Fruit fly (Drosophila melanogaster) whole organism, prepupa: ENCODE results near the gene GluRIB.

Experiments used
- Blimp-1 ChIP-seq: fragments of 200-800 bp; sonication (Bioruptor generic); optimal IDR thresholded peaks from 3 replicates; lab custom pipeline; 2017; ENCODE audit warnings: missing biosample characterization, missing genetic modification characterization, mild to moderate bottlenecking, moderate library complexity, missing genetic modification reagents
- CG10631 ChIP-seq: fragments of 200-800 bp; sonication (Bioruptor generic); optimal IDR thresholded peaks from 2 replicates; lab custom pipeline; 2016; ENCODE audit warnings: missing biosample characterization, missing genetic modification characterization
- CG10669 ChIP-seq: fragments of 200-800 bp; sonication (Bioruptor generic); optimal IDR thresholded peaks from 3 replicates; lab custom pipeline; 2018; ENCODE audit warnings: missing biosample characterization, mild to moderate bottlenecking, missing genetic modification characterization, moderate library complexity
- CG11294 ChIP-seq: fragments of 200-800 bp; sonication (Bioruptor generic); IDR thresholded peaks from 2 replicates; pipeline ENCODE4 v1.3.6; 2022; ENCODE audit warnings: missing biosample characterization, missing genetic modification characterization
- CG11762 ChIP-seq: fragments of 200-800 bp; sonication (Bioruptor generic); optimal IDR thresholded peaks from 3 replicates; lab custom pipeline; 2016; ENCODE audit warnings: missing biosample characterization, missing genetic modification characterization; ENCODE audit not compliant: insufficient read depth
- CG1621 ChIP-seq: fragments of 200-800 bp; sonication (Bioruptor generic); optimal IDR thresholded peaks from 3 replicates; lab custom pipeline; 2018; ENCODE audit warnings: missing biosample characterization, mild to moderate bottlenecking, missing genetic modification characterization
- CG16779 ChIP-seq: fragments of 200-800 bp; sonication (Bioruptor generic); optimal IDR thresholded peaks from 3 replicates; lab custom pipeline; 2017; ENCODE audit warnings: missing biosample characterization, mild to moderate bottlenecking, missing genetic modification characterization
- CG3032 ChIP-seq: fragments of 200-800 bp; optimal IDR thresholded peaks from 2 replicates; lab custom pipeline; 2019; ENCODE audit warnings: missing biosample characterization, mild to moderate bottlenecking, missing genetic modification characterization, moderate library complexity
- CG32006 ChIP-seq: fragments of 200-800 bp; sonication (Bioruptor generic); optimal IDR thresholded peaks from 3 replicates; lab custom pipeline; 2017; ENCODE audit warnings: missing biosample characterization, mild to moderate bottlenecking, missing genetic modification characterization
- CG34406 ChIP-seq: fragments of 200-800 bp; sonication (Bioruptor generic); optimal IDR thresholded peaks from 3 replicates; lab custom pipeline; 2016; ENCODE audit warnings: missing biosample characterization, missing genetic modification characterization
- CG3919 ChIP-seq: fragments of 200-800 bp; sonication (Bioruptor generic); optimal IDR thresholded peaks from 3 replicates; lab custom pipeline; 2016; ENCODE audit warnings: missing biosample characterization, missing genetic modification characterization
- CG4318 ChIP-seq: fragments of 200-800 bp; sonication (Bioruptor generic); optimal IDR thresholded peaks from 3 replicates; lab custom pipeline; 2017; ENCODE audit warnings: missing biosample characterization, mild to moderate bottlenecking, missing genetic modification characterization
- CG6163 ChIP-seq: fragments of 200-800 bp; sonication (Bioruptor generic); IDR thresholded peaks from 3 replicates; pipeline ENCODE4 v1.3.6; 2022; ENCODE audit warnings: missing biosample characterization, missing genetic modification characterization
- CG6792 ChIP-seq: fragments of 200-800 bp; sonication (Bioruptor generic); optimal IDR thresholded peaks from 3 replicates; lab custom pipeline; 2016; ENCODE audit warnings: missing biosample characterization, missing genetic modification characterization
- CG6808 ChIP-seq: fragments of 200-800 bp; sonication (Bioruptor generic); optimal IDR thresholded peaks from 3 replicates; lab custom pipeline; 2017; ENCODE audit warnings: missing biosample characterization, missing genetic modification characterization, mild to moderate bottlenecking, moderate library complexity, missing genetic modification reagents
- CG7368 ChIP-seq: fragments of 200-800 bp; sonication (Bioruptor generic); optimal IDR thresholded peaks from 3 replicates; lab custom pipeline; 2016; ENCODE audit warnings: missing biosample characterization, missing genetic modification characterization
- CG8632 ChIP-seq: fragments of 200-800 bp; sonication (Bioruptor generic); optimal IDR thresholded peaks from 3 replicates; lab custom pipeline; 2016; ENCODE audit warnings: missing biosample characterization, missing genetic modification characterization
- Eip78C ChIP-seq: fragments of 200-800 bp; sonication (Bioruptor generic); peaks from one replicate; lab custom pipeline; 2016; ENCODE audit warnings: missing biosample characterization, missing genetic modification characterization
- Ets21C ChIP-seq: fragments of 200-800 bp; sonication (Bioruptor generic); optimal IDR thresholded peaks from 3 replicates; lab custom pipeline; 2016; ENCODE audit warnings: missing biosample characterization, missing genetic modification characterization
- Ets96B ChIP-seq: fragments of 200-800 bp; optimal IDR thresholded peaks from 2 replicates; lab custom pipeline; 2019; ENCODE audit warnings: missing biosample characterization, mild to moderate bottlenecking, missing genetic modification characterization, moderate library complexity
- Gug ChIP-seq: fragments of 200-800 bp; sonication (Bioruptor generic); IDR thresholded peaks from 2 replicates; pipeline ENCODE4 v1.3.6; 2022; ENCODE audit warnings: missing biosample characterization, missing genetic modification characterization
- Hr38 ChIP-seq: sonication (Bioruptor generic); optimal IDR thresholded peaks from 2 replicates; lab custom pipeline; 2016; ENCODE audit warnings: missing biosample characterization, missing genetic modification characterization
- Hr39 ChIP-seq: fragments of 200-800 bp; sonication (Bioruptor generic); optimal IDR thresholded peaks from 2 replicates; lab custom pipeline; 2016; ENCODE audit warnings: missing biosample characterization, missing genetic modification characterization
- Hr4 ChIP-seq: fragments of 200-800 bp; sonication (Bioruptor generic); optimal IDR thresholded peaks from 3 replicates; lab custom pipeline; 2016; ENCODE audit warnings: missing biosample characterization, missing genetic modification characterization
- Lpt ChIP-seq: fragments of 200-800 bp; sonication (Bioruptor generic); optimal IDR thresholded peaks from 3 replicates; lab custom pipeline; 2016; ENCODE audit warnings: missing biosample characterization, missing genetic modification characterization
- Met ChIP-seq: fragments of 200-800 bp; sonication (Bioruptor generic); optimal IDR thresholded peaks from 3 replicates; lab custom pipeline; 2016; ENCODE audit warnings: missing biosample characterization, missing genetic modification characterization
- Sox102F ChIP-seq: fragments of 200-800 bp; sonication (Bioruptor generic); optimal IDR thresholded peaks from 2 replicates; lab custom pipeline; 2016; ENCODE audit warnings: missing biosample characterization, mild to moderate bottlenecking, missing genetic modification characterization
- Sox15 ChIP-seq: fragments of 200-800 bp; sonication (Bioruptor generic); optimal IDR thresholded peaks from 3 replicates; lab custom pipeline; 2016; ENCODE audit warnings: missing biosample characterization, missing genetic modification characterization
- achi ChIP-seq: fragments of 200-800 bp; sonication (Bioruptor generic); optimal IDR thresholded peaks from 3 replicates; lab custom pipeline; 2016; ENCODE audit warnings: missing biosample characterization, missing genetic modification characterization
- acj6 ChIP-seq: fragments of 200-800 bp; sonication (Bioruptor generic); optimal IDR thresholded peaks from 3 replicates; lab custom pipeline; 2016; ENCODE audit warnings: missing biosample characterization, missing genetic modification characterization
- dac ChIP-seq: fragments of 200-800 bp; sonication (Bioruptor generic); optimal IDR thresholded peaks from 2 replicates; lab custom pipeline; 2017; ENCODE audit warnings: missing biosample characterization, mild to moderate bottlenecking, missing genetic modification characterization
- dsx ChIP-seq: fragments of 200-800 bp; optimal IDR thresholded peaks from 3 replicates; lab custom pipeline; 2019; ENCODE audit warnings: missing biosample characterization, mild to moderate bottlenecking, missing genetic modification characterization, moderate library complexity; ENCODE audit not compliant: poor library complexity, severe bottlenecking
- eg ChIP-seq: fragments of 200-800 bp; sonication (Bioruptor generic); IDR thresholded peaks from 3 replicates; pipeline ENCODE4 v1.3.6; 2022; ENCODE audit warnings: missing biosample characterization, missing genetic modification characterization
- esn ChIP-seq: fragments of 200-800 bp; sonication (Bioruptor generic); optimal IDR thresholded peaks from 2 replicates; lab custom pipeline; 2016; ENCODE audit warnings: missing biosample characterization, mild to moderate bottlenecking, missing genetic modification characterization, moderate library complexity
- fd59A ChIP-seq: fragments of 200-800 bp; sonication (Bioruptor generic); optimal IDR thresholded peaks from 2 replicates; lab custom pipeline; 2017; ENCODE audit warnings: missing biosample characterization, mild to moderate bottlenecking, missing genetic modification characterization, missing genetic modification reagents
- fd85E ChIP-seq: fragments of 200-800 bp; sonication (Bioruptor generic); optimal IDR thresholded peaks from 3 replicates; lab custom pipeline; 2016; ENCODE audit warnings: missing biosample characterization, missing genetic modification characterization
- fkh ChIP-seq: fragments of 200-800 bp; sonication (Bioruptor generic); optimal IDR thresholded peaks from 3 replicates; lab custom pipeline; 2017; ENCODE audit warnings: missing biosample characterization, mild to moderate bottlenecking, missing genetic modification characterization, moderate library complexity
- lz ChIP-seq: fragments of 200-800 bp; sonication (Bioruptor generic); optimal IDR thresholded peaks from 3 replicates; lab custom pipeline; 2016; ENCODE audit warnings: missing biosample characterization, missing genetic modification characterization
- net ChIP-seq: fragments of 200-800 bp; sonication (Bioruptor generic); optimal IDR thresholded peaks from 3 replicates; lab custom pipeline; 2016; ENCODE audit warnings: missing biosample characterization, missing genetic modification characterization
- pdm3 ChIP-seq: fragments of 200-800 bp; sonication (Bioruptor generic); optimal IDR thresholded peaks from 3 replicates; lab custom pipeline; 2016; ENCODE audit warnings: missing biosample characterization, missing genetic modification characterization
- salr ChIP-seq, 2 experiments: fragments of 200-800 bp; sonication (Bioruptor generic); optimal IDR thresholded peaks; 3 replicates each; lab custom pipeline; 2016 to 2018; ENCODE audit warnings: missing biosample characterization in 2 of 2, missing genetic modification characterization in 2 of 2, mild to moderate bottlenecking in 1 of 2
- spab ChIP-seq: fragments of 200-800 bp; sonication (Bioruptor generic); optimal IDR thresholded peaks from 2 replicates; lab custom pipeline; 2017; ENCODE audit warnings: missing biosample characterization, mild to moderate bottlenecking, missing genetic modification characterization, missing genetic modification reagents
- ss ChIP-seq, 2 experiments: fragments of 200-800 bp; sonication (Bioruptor generic); optimal IDR thresholded peaks; 2 replicates in 1 of 2; 3 replicates in 1 of 2; lab custom pipeline; 2017 to 2018; ENCODE audit warnings: mild to moderate bottlenecking in 2 of 2, missing biosample characterization in 2 of 2, missing genetic modification characterization in 2 of 2, moderate library complexity in 1 of 2
- svp ChIP-seq: fragments of 200-800 bp; sonication (Bioruptor generic); peaks from one replicate; lab custom pipeline; 2016; ENCODE audit warnings: missing biosample characterization, missing genetic modification characterization
- topi ChIP-seq: fragments of 200-800 bp; sonication (Bioruptor generic); optimal IDR thresholded peaks from 3 replicates; lab custom pipeline; 2016; ENCODE audit warnings: missing biosample characterization, missing genetic modification characterization
- vri ChIP-seq: fragments of 200-800 bp; sonication (Bioruptor generic); optimal IDR thresholded peaks from 3 replicates; lab custom pipeline; 2016; ENCODE audit warnings: missing biosample characterization, mild to moderate bottlenecking, missing genetic modification characterization

Gene GluRIB

DNA sequence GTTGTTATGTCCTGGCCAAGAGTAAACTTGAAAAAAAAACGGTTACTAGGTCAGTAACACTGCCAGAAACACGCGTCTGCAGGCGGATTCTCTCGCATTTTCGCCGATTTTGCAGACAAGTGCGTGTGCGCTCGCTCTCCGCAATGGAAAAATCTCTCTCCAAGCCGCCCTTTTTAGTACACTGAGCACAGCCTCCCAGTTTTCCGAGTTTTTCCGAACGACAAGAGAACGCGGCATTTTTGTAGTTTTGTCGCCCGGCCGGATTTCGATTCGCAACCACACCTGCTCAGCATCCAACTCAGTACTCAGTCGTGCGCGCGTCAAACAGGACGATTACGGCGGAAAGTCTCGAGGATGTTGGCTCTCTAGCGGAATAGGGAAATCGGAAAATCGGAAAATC lies at the start of gene GluRIB:
TSS of gene GluRIB (plus strand) at position 301 of the 400 bp plus-strand sequence.
- TF ChIP-seq CG10669 (GFP tag; lab: Kevin White, UChicago) (no peak), CG1621 (tag; lab: Kevin White, UChicago) (no peak), achi (GFP tag; lab: Kevin White, UChicago) (no peak), Lpt (GFP tag; lab: Kevin White, UChicago) (no peak), Gug (GFP tag; lab: Robert Waterston, UW) (no peak), pdm3 (GFP tag; lab: Kevin White, UChicago) (no peak), dac (no peak), eg (GFP tag; lab: Robert Waterston, UW) (no peak), dsx (GFP tag; lab: Kevin White, UChicago) (no peak), Ets21C (GFP tag; lab: Kevin White, UChicago) (no peak), CG34406 (GFP tag; lab: Kevin White, UChicago) (no peak), Ets96B (tag; lab: Kevin White, UChicago) (no peak), acj6 (GFP tag; lab: Kevin White, UChicago) (no peak)

DNA sequence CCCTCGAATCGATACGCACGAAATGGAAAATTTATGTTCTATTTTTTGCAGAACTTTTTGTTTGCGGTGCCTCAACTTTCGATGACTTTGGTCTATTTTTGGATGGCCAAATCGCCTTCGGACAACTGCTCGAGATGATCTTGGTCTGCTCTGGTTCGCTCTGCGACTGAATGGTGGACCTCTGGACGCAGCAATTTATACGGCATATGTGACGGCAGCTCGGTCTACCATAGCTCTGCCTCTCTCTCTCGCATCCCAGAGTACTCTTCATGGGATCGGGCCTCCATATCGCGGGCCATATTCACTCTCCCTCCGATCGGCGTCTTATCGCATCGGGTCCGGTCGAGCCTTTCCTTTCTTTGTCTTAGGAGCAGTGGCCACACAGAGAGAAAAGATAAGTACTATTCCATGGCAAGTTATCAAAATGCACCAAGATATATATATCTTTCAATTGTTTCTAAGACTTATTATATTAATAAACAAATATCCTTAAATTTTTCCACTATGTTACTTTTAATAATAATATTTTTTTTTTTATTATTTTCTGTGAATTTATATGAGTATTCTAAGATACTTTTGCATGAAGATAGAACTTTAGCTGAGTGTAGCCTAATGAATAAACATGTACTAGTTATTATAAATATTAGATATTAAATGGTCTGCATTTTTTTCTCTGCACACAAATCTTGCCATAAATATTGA lies 42.9 kb upstream of the GluRIB start, which contains the start of gene Slc45-1:
TSS of gene Slc45-1 (minus strand) at position 150 of the 702 bp plus-strand sequence.
- TF ChIP-seq CG11762 (GFP tag; lab: Kevin White, UChicago) (no peak), fd85E (GFP tag; lab: Kevin White, UChicago) (no peak), achi (GFP tag; lab: Kevin White, UChicago) (peak; percentile 57), Hr4 (GFP tag; lab: Kevin White, UChicago) (peak; percentile 41), lz (GFP tag; lab: Kevin White, UChicago) (no peak), Hr39 (GFP tag; lab: Kevin White, UChicago) (no peak), salr (GFP tag; optimal IDR thresholded peaks at IDR 0.05; lab: Kevin White, UChicago) (peak in 1 of 2 experiments; percentile 74), pdm3 (GFP tag; lab: Kevin White, UChicago) (peak; percentile 15), svp (peak; percentile 79), topi (GFP tag; lab: Kevin White, UChicago) (no peak), CG3032 (tag; lab: Kevin White, UChicago) (no peak), CG3919 (GFP tag; lab: Kevin White, UChicago) (peak; percentile 52), CG34406 (GFP tag; lab: Kevin White, UChicago) (peak; percentile 13), Lpt (GFP tag; lab: Kevin White, UChicago) (peak; percentile 43), net (GFP tag; lab: Kevin White, UChicago) (peak; percentile 29), dac (no peak), esn (no peak), Sox102F (no peak), CG4318 (GFP tag; lab: Kevin White, UChicago) (peak; percentile 68), CG16779 (tag; lab: Kevin White, UChicago) (no peak), Ets21C (GFP tag; lab: Kevin White, UChicago) (no peak), Hr38 (GFP tag; lab: Kevin White, UChicago) (no peak), CG6163 (GFP tag; lab: Robert Waterston, UW) (peak; percentile 62; the same call in 2 of the 3 replicates), CG32006 (GFP tag; lab: Kevin White, UChicago) (peak; percentile 83), spab (GFP tag; lab: Kevin White, UChicago) (peak; percentile 17), ss (GFP tag; optimal IDR thresholded peaks at IDR 0.05; lab: Kevin White, UChicago) (peak in 1 of 2 experiments; percentile 15), vri (GFP tag; lab: Kevin White, UChicago) (no peak), fd59A (GFP tag; lab: Kevin White, UChicago) (no peak), CG6792 (GFP tag; lab: Kevin White, UChicago) (peak; percentile 26), acj6 (GFP tag; lab: Kevin White, UChicago) (peak; percentile 51), CG10631 (GFP tag; lab: Kevin White, UChicago) (peak; percentile 77), Ets96B (tag; lab: Kevin White, UChicago) (peak; percentile 59), fkh (no peak), CG11294 (GFP tag; lab: Robert Waterston, UW) (no peak; the same call in 1 of the 2 replicates), CG7368 (GFP tag; lab: Kevin White, UChicago) (peak; percentile 15), Met (GFP tag; lab: Kevin White, UChicago) (no peak), CG10669 (GFP tag; lab: Kevin White, UChicago) (peak; percentile 37), Sox15 (GFP tag; lab: Kevin White, UChicago) (no peak), Eip78C (GFP tag; lab: Kevin White, UChicago) (peak; percentile 77), eg (GFP tag; lab: Robert Waterston, UW) (peak; percentile 67), Blimp-1 (GFP tag; lab: Kevin White, UChicago) (no peak), CG8632 (GFP tag; lab: Kevin White, UChicago) (peak; percentile 49), CG6808 (GFP tag; lab: Kevin White, UChicago) (peak; percentile 21)
